Worm (Caenorhabditis elegans) whole organism, young adult: ENCODE data around the gene H28G03.3.
A peak's percentile ranks its signal among the peaks of the same experiment; 100 is the strongest.

Experiments used
- B0035.1 ChIP-seq: sonication (generic microtip); optimal IDR thresholded peaks from 2 replicates; lab custom pipeline; 2016; ENCODE audit warnings: missing genetic modification characterization, mild to moderate bottlenecking, missing compliant biosample characterization, missing genotype, missing genetic modification reagents
- B0336.3 ChIP-seq: fragments of 200-800 bp; sonication (Bioruptor generic); IDR thresholded peaks from 2 replicates; pipeline ENCODE4 v1.3.6; 2022; ENCODE audit warnings: missing genetic modification characterization, missing compliant biosample characterization
- C17E4.6 ChIP-seq: fragments of 200-800 bp; sonication (Bioruptor generic); IDR thresholded peaks from 2 replicates; pipeline ENCODE4 v1.3.6; 2022; ENCODE audit warnings: missing genetic modification reagents, missing genetic modification characterization, missing compliant biosample characterization
- F10E7.11 ChIP-seq: sonication (generic microtip); optimal IDR thresholded peaks from 2 replicates; lab custom pipeline; 2017; ENCODE audit warnings: mild to moderate bottlenecking, missing genetic modification characterization, moderate library complexity, missing compliant biosample characterization
- F39B2.1 ChIP-seq: fragments of 200-800 bp; sonication (Bioruptor generic); IDR thresholded peaks from 2 replicates; pipeline ENCODE4 v1.3.6; 2022; ENCODE audit warnings: missing genetic modification reagents, missing genetic modification characterization, missing compliant biosample characterization
- F49E8.2 ChIP-seq: sonication (generic microtip); optimal IDR thresholded peaks from 3 replicates; lab custom pipeline; 2017; ENCODE audit warnings: missing genetic modification characterization, mild to moderate bottlenecking, missing compliant biosample characterization, antibody characterized with exemption, moderate library complexity; ENCODE audit not compliant: insufficient read depth
- F55B11.4 ChIP-seq: sonication (generic microtip); optimal IDR thresholded peaks from 2 replicates; lab custom pipeline; 2016; ENCODE audit warnings: missing compliant biosample characterization, missing genetic modification characterization, borderline replicate concordance; ENCODE audit not compliant: insufficient read depth
- F57A8.1 ChIP-seq: fragments of 200-800 bp; sonication (Bioruptor generic); optimal IDR thresholded peaks from 2 replicates; lab custom pipeline; 2018; ENCODE audit warnings: mild to moderate bottlenecking, missing genetic modification characterization, moderate library complexity, missing compliant biosample characterization
- K12H6.12 ChIP-seq: fragments of 200-800 bp; sonication (Bioruptor generic); optimal IDR thresholded peaks from 2 replicates; lab custom pipeline; 2018; ENCODE audit warnings: mild to moderate bottlenecking, missing genetic modification characterization, missing compliant biosample characterization
- T07F8.4 ChIP-seq: sonication (generic microtip); optimal IDR thresholded peaks from 2 replicates; lab custom pipeline; 2016; ENCODE audit warnings: mild to moderate bottlenecking, missing genetic modification characterization, moderate library complexity, missing compliant biosample characterization
- Y95B8A.8 ChIP-seq: fragments of 200-800 bp; sonication (Bioruptor generic); IDR thresholded peaks from 2 replicates; pipeline ENCODE4 v1.3.6; 2022; ENCODE audit warnings: missing genetic modification reagents, missing genetic modification characterization, missing compliant biosample characterization
- akir-1 ChIP-seq: fragments of 200-800 bp; sonication (Bioruptor generic); optimal IDR thresholded peaks from 2 replicates; lab custom pipeline; 2018; ENCODE audit warnings: mild to moderate bottlenecking, missing genetic modification characterization, moderate library complexity, missing compliant biosample characterization
- ama-1 ChIP-seq, 3 experiments: fragments of 150-350 bp in 1 of 3; sonication (generic microtip) in 2 of 3; optimal IDR thresholded peaks; 2 replicates each; lab custom pipeline; 2014 to 2018; ENCODE audit warnings: missing biosample characterization in 2 of 3, missing genetic modification characterization in 2 of 3, missing genetic modification reagents in 2 of 3
- aptf-2 ChIP-seq: fragments of 200-800 bp; sonication (Bioruptor generic); conservative IDR thresholded peaks from 2 replicates; pipeline ENCODE4 v1.3.6; 2022; ENCODE audit warnings: missing genetic modification reagents, missing genetic modification characterization, missing compliant biosample characterization
- atf-7 ChIP-seq: sonication (generic microtip); optimal IDR thresholded peaks from 2 replicates; lab custom pipeline; 2017; ENCODE audit warnings: mild to moderate bottlenecking, missing genetic modification characterization, missing compliant biosample characterization
- athp-1 ChIP-seq: sonication (generic microtip); optimal IDR thresholded peaks from 2 replicates; lab custom pipeline; 2017; ENCODE audit warnings: mild to moderate bottlenecking, missing genetic modification characterization, missing compliant biosample characterization
- attf-6 ChIP-seq: fragments of 200-800 bp; sonication (Bioruptor generic); IDR thresholded peaks from 2 replicates; pipeline ENCODE4 v1.3.6; 2022; ENCODE audit warnings: missing genetic modification reagents, missing genetic modification characterization, missing compliant biosample characterization
- ccch-3 ChIP-seq: fragments of 200-800 bp; sonication (Bioruptor generic); optimal IDR thresholded peaks from 2 replicates; lab custom pipeline; 2018; ENCODE audit warnings: mild to moderate bottlenecking, missing genetic modification characterization, missing compliant biosample characterization
- ceh-40 ChIP-seq: fragments of 200-800 bp; sonication (Bioruptor generic); IDR thresholded peaks from 2 replicates; pipeline ENCODE4 v1.3.6; 2022; ENCODE audit warnings: missing genetic modification characterization, missing compliant biosample characterization
- ceh-79 ChIP-seq: sonication (generic microtip); optimal IDR thresholded peaks from 2 replicates; lab custom pipeline; 2017; ENCODE audit warnings: mild to moderate bottlenecking, missing genetic modification characterization, missing compliant biosample characterization
- ceh-91 ChIP-seq: fragments of 200-800 bp; sonication (Bioruptor generic); IDR thresholded peaks from 2 replicates; pipeline ENCODE4 v1.3.6; 2022; ENCODE audit warnings: missing genetic modification reagents, missing genetic modification characterization, missing compliant biosample characterization
- dox-1 ChIP-seq: fragments of 200-800 bp; sonication (Bioruptor generic); IDR thresholded peaks from 2 replicates; pipeline ENCODE4 v1.3.6; 2022; ENCODE audit warnings: missing genetic modification reagents, missing genetic modification characterization, missing compliant biosample characterization
- egrh-3 ChIP-seq: fragments of 200-800 bp; sonication (Bioruptor generic); IDR thresholded peaks from 2 replicates; pipeline ENCODE4 v1.3.6; 2022; ENCODE audit warnings: missing genetic modification reagents, missing genetic modification characterization, missing compliant biosample characterization
- ekl-4 ChIP-seq: fragments of 200-800 bp; sonication (Bioruptor generic); IDR thresholded peaks from 2 replicates; pipeline ENCODE4 v1.3.6; 2022; ENCODE audit warnings: missing genetic modification reagents, missing genetic modification characterization, missing compliant biosample characterization
- ets-4 ChIP-seq: fragments of 200-800 bp; sonication (Bioruptor generic); optimal IDR thresholded peaks from 2 replicates; lab custom pipeline; 2018; ENCODE audit warnings: mild to moderate bottlenecking, missing genetic modification characterization, missing compliant biosample characterization
- him-1 ChIP-seq: sonication (generic microtip); optimal IDR thresholded peaks from 2 replicates; lab custom pipeline; 2016; ENCODE audit warnings: missing genotype, missing genetic modification reagents, missing genetic modification characterization, missing compliant biosample characterization
- let-607 ChIP-seq, 2 experiments: fragments of 200-800 bp in 1 of 2; sonication (Bioruptor generic) in 1 of 2; sonication (generic microtip) in 1 of 2; optimal IDR thresholded peaks; 2 replicates each; lab custom pipeline; 2016 to 2018; ENCODE audit warnings: mild to moderate bottlenecking in 2 of 2, missing compliant biosample characterization in 2 of 2, missing genetic modification characterization in 2 of 2, moderate library complexity in 2 of 2, missing genotype in 1 of 2
- lin-26 ChIP-seq: fragments of 200-800 bp; sonication (Bioruptor generic); IDR thresholded peaks from 2 replicates; pipeline ENCODE4 v1.3.6; 2022; ENCODE audit warnings: missing genetic modification reagents, missing genetic modification characterization, missing compliant biosample characterization
- lsl-1 ChIP-seq: fragments of 200-800 bp; sonication (Bioruptor generic); optimal IDR thresholded peaks from 2 replicates; lab custom pipeline; 2018; ENCODE audit warnings: mild to moderate bottlenecking, missing genetic modification characterization, moderate library complexity, missing compliant biosample characterization
- madf-6 ChIP-seq: fragments of 200-800 bp; sonication (Bioruptor generic); IDR thresholded peaks from 2 replicates; pipeline ENCODE4 v1.3.6; 2022; ENCODE audit warnings: missing genetic modification reagents, missing genetic modification characterization, missing compliant biosample characterization
- mcd-1 ChIP-seq: fragments of 200-800 bp; sonication (Bioruptor generic); IDR thresholded peaks from 2 replicates; pipeline ENCODE4 v1.3.6; 2022; ENCODE audit warnings: missing genetic modification reagents, missing genetic modification characterization, missing compliant biosample characterization
- nhr-179 ChIP-seq: sonication (generic microtip); optimal IDR thresholded peaks from 2 replicates; lab custom pipeline; 2016; ENCODE audit warnings: mild to moderate bottlenecking, missing genetic modification characterization, missing compliant biosample characterization
- nhr-27 ChIP-seq: fragments of 200-800 bp; sonication (Bioruptor generic); optimal IDR thresholded peaks from 2 replicates; lab custom pipeline; 2018; ENCODE audit warnings: mild to moderate bottlenecking, missing genetic modification characterization, moderate library complexity, missing compliant biosample characterization
- nhr-80 ChIP-seq: sonication (generic microtip); optimal IDR thresholded peaks from 2 replicates; lab custom pipeline; 2016; ENCODE audit warnings: missing genetic modification characterization, missing compliant biosample characterization
- pha-4 ChIP-seq: fragments of 150-350 bp; sonication (generic microtip); optimal IDR thresholded peaks from 2 replicates; lab custom pipeline; 2014; ENCODE audit warnings: missing biosample characterization, missing genetic modification reagents, missing genetic modification characterization
- rpc-1 ChIP-seq, 2 experiments: fragments of 150-350 bp in 1 of 2; sonication (generic microtip) in 1 of 2; optimal IDR thresholded peaks; 2 replicates each; lab custom pipeline; 2014 to 2018; ENCODE audit warnings: missing biosample characterization in 1 of 2, missing genetic modification characterization in 1 of 2, missing genetic modification reagents in 1 of 2, missing genotype in 1 of 2
- sdz-38 ChIP-seq: sonication (generic microtip); optimal IDR thresholded peaks from 2 replicates; lab custom pipeline; 2016; ENCODE audit warnings: missing genotype, missing genetic modification characterization, missing compliant biosample characterization
- snpc-1.1 ChIP-seq: sonication (generic microtip); optimal IDR thresholded peaks from 2 replicates; lab custom pipeline; 2017; ENCODE audit warnings: missing genetic modification characterization, mild to moderate bottlenecking, missing compliant biosample characterization, antibody characterized with exemption, moderate library complexity, missing genotype, missing genetic modification reagents; ENCODE audit not compliant: insufficient read depth
- unc-62 ChIP-seq: fragments of 150-350 bp; optimal IDR thresholded peaks from 2 replicates; lab custom pipeline; 2014; ENCODE audit warnings: missing biosample characterization, missing genetic modification reagents, missing genetic modification characterization

Gene H28G03.3

ce11 chrX:5262033-5262432 lies 35.9 kb upstream of the H28G03.3 start:
- no peak for TF ChIP-seq ceh-79
- TF ChIP-seq nhr-80 (tag; lab: Kevin White, UChicago) = peak; percentile 47
- no peak for TF ChIP-seq ets-4 (GFP tag; lab: Kevin White, UChicago)
- TF ChIP-seq lin-26 (GFP tag; lab: Robert Waterston, UW) = no peak
- TF ChIP-seq ama-1 (optimal IDR thresholded peaks at IDR 0.05; lab: Kevin White, UChicago) = no peak
- TF ChIP-seq ama-1 (GFP tag; optimal IDR thresholded peaks at IDR 0.05; lab: Kevin White, UChicago) = no peak

ce11 chrX:5260389-5260788 lies 34.2 kb upstream of the H28G03.3 start:
- TF ChIP-seq C17E4.6 (GFP tag; lab: Robert Waterston, UW) (no peak), ceh-91 (GFP tag; lab: Robert Waterston, UW) (no peak), B0035.1 (no peak), F57A8.1 (GFP tag; lab: Kevin White, UChicago) (no peak), akir-1 (GFP tag; lab: Kevin White, UChicago) (no peak), F55B11.4 (no peak), rpc-1 (optimal IDR thresholded peaks at IDR 0.05; lab: Kevin White, UChicago) (no peak), rpc-1 (tag; optimal IDR thresholded peaks at IDR 0.05; lab: Kevin White, UChicago) (no peak), K12H6.12 (tag; lab: Kevin White, UChicago) (no peak), ccch-3 (GFP tag; lab: Kevin White, UChicago) (no peak), him-1 (tag; lab: Kevin White, UChicago) (no peak), Y95B8A.8 (GFP tag; lab: Robert Waterston, UW) (no peak), T07F8.4 (tag; lab: Kevin White, UChicago) (no peak), pha-4 (tag; lab: Kevin White, UChicago) (no peak), lsl-1 (GFP tag; lab: Kevin White, UChicago) (no peak), snpc-1.1 (tag; lab: Kevin White, UChicago) (no peak), attf-6 (GFP tag; lab: Robert Waterston, UW) (no peak), ceh-40 (GFP tag; lab: Robert Waterston, UW) (no peak), unc-62 (GFP tag; lab: Kevin White, UChicago) (no peak)

- TF ChIP-seq madf-6 (GFP tag; lab: Robert Waterston, UW) (no peak), atf-7 (no peak)
These were observed 30.8 kb upstream of the H28G03.3 start, which contains the start of gene nspg-12 for ce11 chrX:5256999-5257398. Gene nspg-12 (plus strand): TSS chrX:5257299.

ce11 chrX:5255320-5255719 lies 29.2 kb upstream of the H28G03.3 start:
- TF ChIP-seq nhr-80 (tag; lab: Kevin White, UChicago) = peak; percentile 41
- TF ChIP-seq egrh-3 (GFP tag; lab: Robert Waterston, UW) = no peak
- TF ChIP-seq B0035.1 = no peak
- no peak for TF ChIP-seq mcd-1
- no peak for TF ChIP-seq let-607 (tag; optimal IDR thresholded peaks at IDR 0.05; lab: Kevin White, UChicago)

ce11 chrX:5254894-5255293 lies 28.7 kb upstream of the H28G03.3 start, which contains the start of gene nspg-13:
Gene nspg-13 (plus strand): TSS chrX:5255194.
- TF ChIP-seq nhr-27 (tag; lab: Kevin White, UChicago) (no peak), dox-1 (GFP tag; lab: Robert Waterston, UW) (no peak), F49E8.2 (tag; lab: Kevin White, UChicago) (no peak), athp-1 (no peak), aptf-2 (GFP tag; lab: Robert Waterston, UW) (no peak), B0035.1 (no peak), ekl-4 (GFP tag; lab: Robert Waterston, UW) (no peak), sdz-38 (tag; lab: Kevin White, UChicago) (no peak), C17E4.6 (GFP tag; lab: Robert Waterston, UW) (no peak), F10E7.11 (tag; lab: Kevin White, UChicago) (no peak), B0336.3 (GFP tag; lab: Robert Waterston, UW) (no peak), F39B2.1 (GFP tag; lab: Robert Waterston, UW) (no peak), attf-6 (GFP tag; lab: Robert Waterston, UW) (no peak), nhr-179 (no peak)
